Fruit fly (Drosophila melanogaster): Measurements from ENCODE around the gene CG7542.

DNA sequence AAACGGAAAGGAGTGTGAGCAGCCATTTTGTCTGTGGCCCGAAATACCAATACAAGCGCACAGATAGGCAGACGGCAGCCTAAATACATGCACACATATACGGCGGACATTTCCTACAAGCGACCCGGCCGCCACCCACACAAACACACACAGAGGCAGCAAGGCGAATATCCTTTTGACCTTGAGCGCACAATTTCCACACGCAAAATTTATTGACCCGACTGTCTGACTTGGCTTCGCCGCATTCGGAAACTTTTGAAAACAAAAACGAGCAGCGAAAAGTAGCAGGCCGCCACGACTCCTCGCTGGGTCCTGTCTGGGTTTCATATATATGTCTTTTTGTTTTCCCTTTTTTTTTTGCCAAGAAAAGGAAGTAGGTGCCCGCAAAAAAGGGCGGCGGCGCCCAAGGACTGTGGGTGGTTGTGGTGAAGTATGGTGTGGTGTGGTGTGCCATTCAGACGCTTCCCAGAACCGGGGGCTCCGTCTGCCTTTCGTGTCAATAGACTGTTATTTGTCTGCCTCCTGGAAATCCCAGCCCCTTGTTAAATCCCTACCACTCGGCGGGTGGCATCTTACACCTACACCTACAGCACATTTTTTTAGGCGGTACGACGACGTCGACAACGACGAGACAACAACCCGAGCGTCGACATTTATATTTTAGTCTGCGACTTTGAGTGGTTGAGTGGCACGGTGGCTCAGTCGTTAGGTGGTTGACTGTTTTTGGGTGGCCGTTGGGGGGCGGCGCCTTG lies 46.4 kb downstream of the CG7542 start:
- TF ChIP-seq CG8478 (optimal IDR thresholded peaks at IDR 0.05) = no peak
- TF ChIP-seq psq (optimal IDR thresholded peaks at IDR 0.05) = no peak
